Fruit fly (Drosophila melanogaster): ENCODE measurements around the gene CG46508.
"Not testable (repeated sequence)": the region's sequence is repeated elsewhere in the genome, so short reads cannot be mapped to it uniquely, and the experiment has no call there.

Gene CG46508

dm6 chrX:22167355-22167754 is at the start of gene CG46508:
CG46508 (plus strand) TSS chrX:22167655.
- not testable (repeated sequence) for TF ChIP-seq Deaf1 (tag; optimal IDR thresholded peaks at IDR 0.05); Sox100B (GFP tag; optimal IDR thresholded peaks at IDR 0.05); CG14014 (GFP tag; IDR thresholded peaks at IDR 0.05)

- TF ChIP-seq Kr (GFP tag; optimal IDR thresholded peaks at IDR 0.05); CG1529 (GFP tag; optimal IDR thresholded peaks at IDR 0.05); ham (GFP tag; IDR thresholded peaks at IDR 0.05): not testable (repeated sequence)
These were observed 24.7 kb upstream of the CG46508 start, which contains the start of gene CG40813 for dm6 chrX:22142758-22143157. CG40813 (plus strand) TSS chrX:22143058.

dm6 chrX:22147489-22147888 is 20.0 kb upstream of the CG46508 start, which contains the start of gene CG46504:
CG46504 (plus strand) TSS chrX:22147789.
- not testable (repeated sequence) for TF ChIP-seq dysf (GFP tag; IDR thresholded peaks at IDR 0.05); Hmx (GFP tag; optimal IDR thresholded peaks at IDR 0.05); ssp (GFP tag; IDR thresholded peaks at IDR 0.05)

dm6 chrX:22152542-22152941 is 14.9 kb upstream of the CG46508 start, which contains the start of gene CG46505:
CG46505 (plus strand) TSS chrX:22152842.
- TF ChIP-seq gce (GFP tag; IDR thresholded peaks at IDR 0.05); CG7987 (GFP tag; optimal IDR thresholded peaks at IDR 0.05); hth (optimal IDR thresholded peaks at IDR 0.05): not testable (repeated sequence)

- TF ChIP-seq lmd (GFP tag; IDR thresholded peaks at IDR 0.05); Neu2 (GFP tag; optimal IDR thresholded peaks at IDR 0.05; ENCODE audit: borderline replicate concordance); CG31224 (GFP tag; IDR thresholded peaks at IDR 0.05): not testable (repeated sequence)
These were observed 9.9 kb upstream of the CG46508 start, which contains the start of gene CG46506 for dm6 chrX:22157587-22157986. CG46506 (plus strand) TSS chrX:22157887.

- TF ChIP-seq psq (GFP tag; optimal IDR thresholded peaks at IDR 0.05); Dip3 (GFP tag; optimal IDR thresholded peaks at IDR 0.05); mld (GFP tag; IDR thresholded peaks at IDR 0.05; ENCODE audit: partially characterized antibody): not testable (repeated sequence)
These were observed 4.8 kb upstream of the CG46508 start, which contains the start of gene CG46507 for dm6 chrX:22162623-22163022. CG46507 (plus strand) TSS chrX:22162923.

- not testable (repeated sequence) for TF ChIP-seq rib (GFP tag; IDR thresholded peaks at IDR 0.05); otp (GFP tag; IDR thresholded peaks at IDR 0.05); CG11723 (GFP tag; optimal IDR thresholded peaks at IDR 0.05)
These were observed 4.9 kb downstream of the CG46508 start, which contains the start of gene CG46509 for dm6 chrX:22172341-22172740. CG46509 (plus strand) TSS chrX:22172641.

DNA sequence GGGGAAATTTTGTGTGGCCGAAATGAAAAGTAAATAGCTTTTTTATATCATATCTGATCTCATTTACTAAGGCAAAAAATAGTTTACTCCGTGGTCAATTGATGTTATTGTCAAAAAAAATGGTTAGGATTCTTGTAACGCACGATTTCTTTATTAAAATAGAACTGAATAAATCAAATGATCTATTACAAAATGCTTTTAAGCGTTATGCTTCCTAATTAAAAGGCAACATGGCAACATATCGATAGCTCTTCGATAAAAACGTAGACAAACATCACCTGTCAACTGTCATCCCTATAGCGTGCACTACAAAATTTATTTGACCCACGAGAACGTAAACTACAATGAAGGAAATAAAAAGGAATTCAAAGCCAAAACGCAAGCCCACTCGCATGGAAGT is 9.8 kb downstream of the CG46508 start, which contains the start of gene CG46510:
Gene CG46510, plus strand, starts transcription at position 301 of the 400 bp plus-strand sequence.
- not testable (repeated sequence) for TF ChIP-seq Pdp1, sqz, Chrac-16 (GFP tag; optimal IDR thresholded peaks at IDR 0.05)

DNA sequence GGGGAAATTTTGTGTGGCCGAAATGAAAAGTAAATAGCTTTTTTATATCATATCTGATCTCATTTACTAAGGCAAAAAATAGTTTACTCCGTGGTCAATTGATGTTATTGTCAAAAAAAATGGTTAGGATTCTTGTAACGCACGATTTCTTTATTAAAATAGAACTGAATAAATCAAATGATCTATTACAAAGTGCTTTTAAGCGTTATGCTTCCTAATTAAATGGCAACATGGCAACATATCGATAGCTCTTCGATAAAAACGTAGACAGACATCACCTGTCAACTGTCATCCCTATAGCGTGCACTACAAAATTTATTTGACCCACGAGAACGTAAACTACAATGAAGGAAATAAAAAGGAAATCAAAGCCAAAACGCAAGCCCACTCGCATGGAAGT is 14.7 kb downstream of the CG46508 start, which contains the start of gene CG46511:
Gene CG46511, plus strand, starts transcription at position 301 of the 400 bp plus-strand sequence.
- TF ChIP-seq Pdp1 (GFP tag; optimal IDR thresholded peaks at IDR 0.05); nerfin-1 (tag; optimal IDR thresholded peaks at IDR 0.05); Hsf (GFP tag; optimal IDR thresholded peaks at IDR 0.05): not testable (repeated sequence)

Measured in whole organism, embryonic.